Fruit fly (Drosophila melanogaster) whole organism, embryonic: ENCODE measurements around the gene Mlc-c.

Source experiments
- CG10321 ChIP-seq: fragments of 200-800 bp; sonication (Bioruptor generic); IDR thresholded peaks from 2 replicates; pipeline ENCODE4 v1.3.6; 2022; ENCODE audit warnings: missing biosample characterization, missing genetic modification characterization
- CG11085 ChIP-seq: fragments of 200-800 bp; sonication (Bioruptor generic); IDR thresholded peaks from 2 replicates; pipeline ENCODE4 v1.3.6; 2022; ENCODE audit warnings: missing biosample characterization, missing genetic modification characterization
- CG11456 ChIP-seq: fragments of 200-800 bp; sonication (Bioruptor generic); IDR thresholded peaks from 3 replicates; pipeline ENCODE4 v1.3.6; 2022; ENCODE audit warnings: missing biosample characterization, missing genetic modification characterization
- CG12104 ChIP-seq: fragments of 200-800 bp; sonication (Bioruptor generic); optimal IDR thresholded peaks from 3 replicates; lab custom pipeline; 2016; ENCODE audit warnings: missing biosample characterization, missing genetic modification characterization
- CG14667 ChIP-seq: fragments of 200-800 bp; sonication (Bioruptor generic); IDR thresholded peaks from 2 replicates; pipeline ENCODE4 v1.3.6; 2022; ENCODE audit warnings: missing biosample characterization, missing genetic modification characterization
- CG1647 ChIP-seq: fragments of 200-800 bp; sonication (Bioruptor generic); optimal IDR thresholded peaks from 3 replicates; lab custom pipeline; 2016; ENCODE audit warnings: missing biosample characterization, missing genetic modification characterization
- CG2120 ChIP-seq: fragments of 200-800 bp; sonication (Bioruptor generic); optimal IDR thresholded peaks from 3 replicates; lab custom pipeline; 2016; ENCODE audit warnings: missing biosample characterization, missing genetic modification characterization
- CG2199 ChIP-seq: fragments of 200-800 bp; sonication (Bioruptor generic); IDR thresholded peaks from 3 replicates; pipeline ENCODE4 v1.3.6; 2022; ENCODE audit warnings: missing biosample characterization, missing genetic modification characterization
- CG2678 ChIP-seq: fragments of 200-800 bp; sonication (Bioruptor generic); optimal IDR thresholded peaks from 3 replicates; lab custom pipeline; 2019; ENCODE audit warnings: missing biosample characterization, mild to moderate bottlenecking, missing genetic modification characterization, moderate library complexity
- CG32532 ChIP-seq: fragments of 200-800 bp; sonication (Bioruptor generic); IDR thresholded peaks from 2 replicates; pipeline ENCODE4 v1.3.6; 2022; ENCODE audit warnings: missing biosample characterization, missing genetic modification characterization
- CG3407 ChIP-seq: fragments of 200-800 bp; sonication (Bioruptor generic); optimal IDR thresholded peaks from 2 replicates; lab custom pipeline; 2018; ENCODE audit warnings: missing biosample characterization, mild to moderate bottlenecking, missing genetic modification characterization
- CG42726 ChIP-seq: fragments of 200-800 bp; sonication (Bioruptor generic); IDR thresholded peaks from 2 replicates; pipeline ENCODE4 v1.3.6; 2022; ENCODE audit warnings: missing biosample characterization, missing genetic modification characterization; ENCODE audit not compliant: partially characterized antibody
- CG4617 ChIP-seq: fragments of 200-800 bp; sonication (Bioruptor generic); optimal IDR thresholded peaks from 3 replicates; lab custom pipeline; 2016; ENCODE audit warnings: missing biosample characterization, missing genetic modification characterization, borderline replicate concordance
- CG7372 ChIP-seq: fragments of 200-800 bp; sonication (Bioruptor generic); IDR thresholded peaks from 2 replicates; pipeline ENCODE4 v1.3.6; 2022; ENCODE audit warnings: missing biosample characterization, missing genetic modification characterization
- CG7963 ChIP-seq: fragments of 200-800 bp; sonication (Bioruptor generic); IDR thresholded peaks from 3 replicates; pipeline ENCODE4 v1.3.6; 2022; ENCODE audit warnings: missing biosample characterization, missing genetic modification characterization; ENCODE audit not compliant: partially characterized antibody
- CG7987 ChIP-seq: fragments of 200-800 bp; sonication (Bioruptor generic); optimal IDR thresholded peaks from 2 replicates; lab custom pipeline; 2018; ENCODE audit warnings: missing biosample characterization, mild to moderate bottlenecking, missing genetic modification characterization, moderate library complexity
- Dad ChIP-seq: fragments of 200-800 bp; sonication (Bioruptor generic); optimal IDR thresholded peaks from 3 replicates; lab custom pipeline; 2016; ENCODE audit warnings: missing biosample characterization, missing genetic modification characterization
- Fer3 ChIP-seq: fragments of 200-800 bp; sonication (Bioruptor generic); optimal IDR thresholded peaks from 2 replicates; lab custom pipeline; 2018; ENCODE audit warnings: missing biosample characterization, mild to moderate bottlenecking, missing genetic modification characterization, moderate library complexity
- H15 ChIP-seq: fragments of 200-800 bp; sonication (Bioruptor generic); IDR thresholded peaks from 3 replicates; pipeline ENCODE4 v1.3.6; 2022; ENCODE audit warnings: missing biosample characterization, missing genetic modification characterization
- Hey ChIP-seq: fragments of 200-800 bp; sonication (Bioruptor generic); optimal IDR thresholded peaks from 3 replicates; lab custom pipeline; 2018; ENCODE audit warnings: missing biosample characterization, mild to moderate bottlenecking, missing genetic modification characterization
- Lpt ChIP-seq: fragments of >200 bp; optimal IDR thresholded peaks from 2 replicates; lab custom pipeline; 2018; ENCODE audit warnings: missing biosample characterization, missing genetic modification characterization
- Med ChIP-seq: fragments of 200-800 bp; sonication (Bioruptor generic); peaks from one replicate; lab custom pipeline; 2016; ENCODE audit warnings: missing biosample characterization, missing genetic modification characterization, mild to moderate bottlenecking, inconsistent platforms, moderate library complexity
- Myb ChIP-seq: fragments of 200-800 bp; sonication (Bioruptor generic); optimal IDR thresholded peaks from 2 replicates; lab custom pipeline; 2016; ENCODE audit warnings: missing biosample characterization, missing genetic modification characterization
- Neu2 ChIP-seq: fragments of 200-800 bp; sonication (Bioruptor generic); optimal IDR thresholded peaks from 3 replicates; lab custom pipeline; 2016; ENCODE audit warnings: missing biosample characterization, missing genetic modification characterization, borderline replicate concordance
- Nf-YB ChIP-seq: fragments of 200-800 bp; sonication (Bioruptor generic); optimal IDR thresholded peaks from 3 replicates; lab custom pipeline; 2019; ENCODE audit warnings: missing biosample characterization, mild to moderate bottlenecking, missing genetic modification characterization, moderate library complexity
- Oli ChIP-seq: fragments of 200-800 bp; sonication (Bioruptor generic); optimal IDR thresholded peaks from 2 replicates; lab custom pipeline; 2018; ENCODE audit warnings: missing biosample characterization, mild to moderate bottlenecking, missing genetic modification characterization, moderate library complexity
- Pdp1 ChIP-seq, 2 experiments: fragments of 200-800 bp; sonication (Bioruptor generic); optimal IDR thresholded peaks; 3 replicates each; lab custom pipeline; 2016; ENCODE audit warnings: missing biosample characterization in 2 of 2, missing genetic modification characterization in 2 of 2, mild to moderate bottlenecking in 1 of 2, moderate library complexity in 1 of 2
- abd-A ChIP-seq: fragments of 200-800 bp; sonication (Bioruptor generic); optimal IDR thresholded peaks from 3 replicates; lab custom pipeline; 2019; ENCODE audit warnings: missing biosample characterization, mild to moderate bottlenecking, missing genetic modification characterization, moderate library complexity
- aop ChIP-seq: fragments of 200-800 bp; sonication (Bioruptor generic); IDR thresholded peaks from 2 replicates; pipeline ENCODE4 v1.3.6; 2022; ENCODE audit warnings: missing biosample characterization, missing genetic modification characterization
- chinmo ChIP-seq: fragments of 200-800 bp; sonication (Bioruptor generic); IDR thresholded peaks from 4 replicates; pipeline ENCODE4 v1.3.6; 2022; ENCODE audit warnings: missing biosample characterization, missing genetic modification characterization; ENCODE audit not compliant: partially characterized antibody
- crol ChIP-seq: fragments of 200-800 bp; sonication (Bioruptor generic); IDR thresholded peaks from 2 replicates; pipeline ENCODE4 v1.3.6; 2022; ENCODE audit warnings: missing biosample characterization, missing genetic modification characterization
- da ChIP-seq: fragments of 200-800 bp; sonication (Bioruptor generic); optimal IDR thresholded peaks from 2 replicates; lab custom pipeline; 2016; ENCODE audit warnings: missing biosample characterization, missing genetic modification characterization
- dimm ChIP-seq: fragments of 200-800 bp; sonication (Bioruptor generic); IDR thresholded peaks from 2 replicates; pipeline ENCODE4 v1.3.6; 2022; ENCODE audit warnings: missing biosample characterization, missing genetic modification characterization
- dmrt11E ChIP-seq: fragments of 200-800 bp; sonication (Bioruptor generic); optimal IDR thresholded peaks from 3 replicates; lab custom pipeline; 2018; ENCODE audit warnings: missing biosample characterization, mild to moderate bottlenecking, missing genetic modification characterization, moderate library complexity
- esg ChIP-seq: fragments of 200-800 bp; sonication (Bioruptor generic); conservative IDR thresholded peaks from 2 replicates; pipeline ENCODE4 v1.3.6; 2022; ENCODE audit warnings: missing biosample characterization, missing genetic modification characterization
- exex ChIP-seq: fragments of 200-800 bp; sonication (Bioruptor generic); optimal IDR thresholded peaks from 4 replicates; lab custom pipeline; 2018; ENCODE audit warnings: missing biosample characterization, mild to moderate bottlenecking, missing genetic modification characterization, moderate library complexity
- grn ChIP-seq: fragments of 200-800 bp; sonication (Bioruptor generic); optimal IDR thresholded peaks from 3 replicates; lab custom pipeline; 2017; ENCODE audit warnings: missing biosample characterization, missing genetic modification characterization
- hbn ChIP-seq: fragments of 200-800 bp; sonication (Bioruptor generic); IDR thresholded peaks from 2 replicates; pipeline ENCODE4 v1.3.6; 2022; ENCODE audit warnings: missing biosample characterization, missing genetic modification characterization; ENCODE audit not compliant: partially characterized antibody
- her ChIP-seq: fragments of 200-800 bp; sonication (Bioruptor generic); optimal IDR thresholded peaks from 2 replicates; lab custom pipeline; 2016; ENCODE audit warnings: missing biosample characterization, missing genetic modification characterization
- nerfin-1 ChIP-seq: fragments of 200-800 bp; sonication (Bioruptor generic); optimal IDR thresholded peaks from 3 replicates; lab custom pipeline; 2019; ENCODE audit warnings: missing biosample characterization, mild to moderate bottlenecking, missing genetic modification characterization, moderate library complexity
- nom ChIP-seq: fragments of 200-800 bp; sonication (Bioruptor generic); optimal IDR thresholded peaks from 2 replicates; lab custom pipeline; 2017; ENCODE audit warnings: missing biosample characterization, missing genetic modification characterization, mild to moderate bottlenecking, moderate library complexity, missing genetic modification reagents
- pros ChIP-seq: fragments of 200-800 bp; sonication (Bioruptor generic); optimal IDR thresholded peaks from 3 replicates; lab custom pipeline; 2019; ENCODE audit warnings: missing biosample characterization, mild to moderate bottlenecking, missing genetic modification characterization, moderate library complexity
- rib ChIP-seq: fragments of 200-800 bp; sonication (Bioruptor generic); IDR thresholded peaks from 2 replicates; pipeline ENCODE4 v1.3.6; 2022; ENCODE audit warnings: missing biosample characterization, missing genetic modification characterization
- ro ChIP-seq: fragments of 200-800 bp; sonication (Bioruptor generic); IDR thresholded peaks from 2 replicates; pipeline ENCODE4 v1.3.6; 2022; ENCODE audit warnings: missing biosample characterization, missing genetic modification characterization
- slp2 ChIP-seq: fragments of 200-800 bp; sonication (Bioruptor generic); optimal IDR thresholded peaks from 2 replicates; lab custom pipeline; 2016; ENCODE audit warnings: missing biosample characterization, missing genetic modification characterization
- sna ChIP-seq: fragments of 200-800 bp; sonication (Bioruptor generic); IDR thresholded peaks from 2 replicates; pipeline ENCODE4 v1.3.6; 2022; ENCODE audit warnings: missing biosample characterization, missing genetic modification characterization; ENCODE audit not compliant: partially characterized antibody
- sob ChIP-seq: fragments of 200-800 bp; sonication (Bioruptor generic); IDR thresholded peaks from 2 replicates; pipeline ENCODE4 v1.3.6; 2022; ENCODE audit warnings: missing biosample characterization, missing genetic modification characterization
- sug ChIP-seq: fragments of 200-800 bp; optimal IDR thresholded peaks from 2 replicates; lab custom pipeline; 2019; ENCODE audit warnings: missing biosample characterization, mild to moderate bottlenecking, missing genetic modification characterization, moderate library complexity
- tgo ChIP-seq: fragments of 200-800 bp; sonication (Bioruptor generic); IDR thresholded peaks from 3 replicates; pipeline ENCODE4 v1.3.6; 2022; ENCODE audit warnings: missing biosample characterization, missing genetic modification characterization
- tna ChIP-seq: fragments of 200-800 bp; sonication (Bioruptor generic); IDR thresholded peaks from 2 replicates; pipeline ENCODE4 v1.3.6; 2022; ENCODE audit warnings: missing biosample characterization, missing genetic modification characterization; ENCODE audit not compliant: partially characterized antibody
- toy ChIP-seq: fragments of 200-800 bp; sonication (Bioruptor generic); IDR thresholded peaks from 2 replicates; pipeline ENCODE4 v1.3.6; 2022; ENCODE audit warnings: missing biosample characterization, missing genetic modification characterization

The Mlc-c gene

DNA sequence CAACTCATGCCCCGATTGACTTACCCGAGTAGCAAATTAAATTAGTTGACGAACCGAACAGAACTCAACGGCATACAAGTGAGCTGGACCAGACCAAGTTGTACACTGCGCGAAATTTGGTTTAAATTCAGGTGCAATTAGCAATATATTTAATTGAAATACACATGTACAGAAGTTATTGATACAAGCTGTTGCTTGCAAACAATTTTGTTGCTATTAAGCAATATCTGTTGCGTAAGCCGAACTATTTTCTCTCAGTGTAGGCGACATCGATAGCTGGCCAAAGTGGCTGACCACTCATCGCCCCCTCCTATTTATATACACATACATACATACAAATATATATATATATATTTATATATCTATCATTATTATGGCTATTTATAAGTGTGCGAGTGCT lies 18.2 kb downstream of the Mlc-c start (continued):
- TF ChIP-seq Med = peak; percentile 86
- 0 out of 2 replicates have a peak, but pooled peaks have one; percentile 9 for TF ChIP-seq esg
- no peak for TF ChIP-seq CG11085 (GFP tag; lab: Robert Waterston, UW)
- TF ChIP-seq CG12104 (GFP tag; lab: Kevin White, UChicago) = no peak
- no peak for TF ChIP-seq crol
- no peak for TF ChIP-seq pros (GFP tag; lab: Kevin White, UChicago)
- no peak for TF ChIP-seq nerfin-1
- TF ChIP-seq ro = no peak
- TF ChIP-seq dmrt11E (tag; lab: Kevin White, UChicago) = peak; percentile 63
- no peak for TF ChIP-seq Lpt (GFP tag; lab: Kevin White, UChicago)
- TF ChIP-seq nom = no peak
- TF ChIP-seq toy (GFP tag; lab: Robert Waterston, UW) = no peak
- TF ChIP-seq CG32532 (GFP tag; lab: Robert Waterston, UW) = peak; percentile 58; the same call in 1 of the 2 replicates
- TF ChIP-seq CG4617 = no peak
- peak; percentile 1 for TF ChIP-seq Nf-YB (GFP tag; lab: Kevin White, UChicago)
- TF ChIP-seq slp2 (GFP tag; lab: Kevin White, UChicago) = no peak
- TF ChIP-seq Myb (GFP tag; lab: Kevin White, UChicago) = no peak
- no peak for TF ChIP-seq CG2678 (tag; lab: Kevin White, UChicago)
- no peak for TF ChIP-seq CG1647 (GFP tag; lab: Kevin White, UChicago)
- TF ChIP-seq CG2199 (GFP tag; lab: Robert Waterston, UW) = no peak
- TF ChIP-seq CG11456 (GFP tag; lab: Robert Waterston, UW) = peak; percentile 69; the same call in 2 of the 3 replicates
- TF ChIP-seq grn (GFP tag; lab: Kevin White, UChicago) = no peak
- TF ChIP-seq Dad (GFP tag; lab: Kevin White, UChicago) = no peak
- peak; percentile 14 for TF ChIP-seq Fer3 (tag; lab: Kevin White, UChicago)
- TF ChIP-seq chinmo = no peak
- TF ChIP-seq exex (tag; lab: Kevin White, UChicago) = no peak
- no peak for TF ChIP-seq da
- TF ChIP-seq CG7963 (GFP tag; lab: Robert Waterston, UW) = no peak
- peak; percentile 42 for TF ChIP-seq Oli (tag; lab: Kevin White, UChicago)
- no peak for TF ChIP-seq tna (GFP tag; lab: Robert Waterston, UW)
- TF ChIP-seq hbn (GFP tag; lab: Robert Waterston, UW) = no peak
- TF ChIP-seq CG7987 (GFP tag; lab: Kevin White, UChicago) = no peak
- TF ChIP-seq CG2120 (GFP tag; lab: Kevin White, UChicago) = peak; percentile 37
- no peak for TF ChIP-seq dimm (GFP tag; lab: Robert Waterston, UW)
- 0 out of 2 replicates have a peak, but pooled peaks have one; percentile 10 for TF ChIP-seq CG7372 (GFP tag; lab: Robert Waterston, UW)
- no peak for TF ChIP-seq Pdp1 (GFP tag; optimal IDR thresholded peaks at IDR 0.05; lab: Kevin White, UChicago)
- TF ChIP-seq sug (tag; lab: Kevin White, UChicago) = no peak
- no peak for TF ChIP-seq H15 (GFP tag; lab: Robert Waterston, UW)
- TF ChIP-seq rib (GFP tag; lab: Robert Waterston, UW) = 0 out of 2 replicates have a peak, but pooled peaks have one; percentile 19
- no peak for TF ChIP-seq aop (GFP tag; lab: Robert Waterston, UW)
- TF ChIP-seq CG3407 (GFP tag; lab: Kevin White, UChicago) = no peak
- TF ChIP-seq sob (GFP tag; lab: Robert Waterston, UW) = no peak; the same call in 1 of the 2 replicates
- peak; percentile 38; the same call in 1 of the 2 replicates for TF ChIP-seq CG14667 (GFP tag; lab: Robert Waterston, UW)
- TF ChIP-seq Neu2 = no peak
- TF ChIP-seq her (GFP tag; lab: Kevin White, UChicago) = no peak
- TF ChIP-seq tgo (GFP tag; lab: Robert Waterston, UW) = peak; percentile 26; the same call in 1 of the 3 replicates
- TF ChIP-seq CG10321 (GFP tag; lab: Robert Waterston, UW) = no peak
- no peak for TF ChIP-seq abd-A (tag; lab: Kevin White, UChicago)
- no peak for TF ChIP-seq Hey (tag; lab: Kevin White, UChicago)
- TF ChIP-seq sna (GFP tag; lab: Robert Waterston, UW) = no peak
- no peak for TF ChIP-seq CG42726 (GFP tag; lab: Robert Waterston, UW)
